Worm (Caenorhabditis elegans) whole organism, young adult: ENCODE measurements around the gene D2096.6.
"Not testable (repeated sequence)": the region's sequence is repeated elsewhere in the genome, so short reads cannot be mapped to it uniquely, and the experiment has no call there.

Source experiments
- F52B5.7 ChIP-seq: sonication (generic microtip); optimal IDR thresholded peaks from 2 replicates; lab custom pipeline; 2016; ENCODE audit warnings: mild to moderate bottlenecking, missing genetic modification characterization, missing compliant biosample characterization
- K11D2.4 ChIP-seq: fragments of 200-800 bp; sonication (Bioruptor generic); IDR thresholded peaks from 2 replicates; pipeline ENCODE4 v1.3.6; 2022; ENCODE audit warnings: missing genetic modification reagents, missing genetic modification characterization, missing compliant biosample characterization
- Y67H2A.10 ChIP-seq: fragments of 200-800 bp; sonication (Bioruptor generic); conservative IDR thresholded peaks from 2 replicates; pipeline ENCODE4 v1.3.6; 2022; ENCODE audit warnings: missing genetic modification reagents, missing genetic modification characterization, missing compliant biosample characterization
- attf-3 ChIP-seq: fragments of 200-800 bp; sonication (Bioruptor generic); conservative IDR thresholded peaks from 2 replicates; pipeline ENCODE4 v1.3.6; 2022; ENCODE audit warnings: missing genetic modification reagents, missing genetic modification characterization, missing compliant biosample characterization
- hlh-26 ChIP-seq: fragments of 200-800 bp; sonication (Bioruptor generic); conservative IDR thresholded peaks from 2 replicates; pipeline ENCODE4 v1.3.6; 2022; ENCODE audit warnings: missing genetic modification reagents, missing genetic modification characterization, missing compliant biosample characterization
- hrde-1 ChIP-seq: sonication (generic microtip); optimal IDR thresholded peaks from 2 replicates; lab custom pipeline; 2016; ENCODE audit warnings: missing genetic modification characterization, mild to moderate bottlenecking, missing compliant biosample characterization, moderate library complexity, missing genotype, missing genetic modification reagents, borderline replicate concordance
- nhr-80 ChIP-seq: sonication (generic microtip); optimal IDR thresholded peaks from 2 replicates; lab custom pipeline; 2016; ENCODE audit warnings: missing genetic modification characterization, missing compliant biosample characterization
- repo-1 ChIP-seq: sonication (generic microtip); optimal IDR thresholded peaks from 2 replicates; lab custom pipeline; 2017; ENCODE audit warnings: mild to moderate bottlenecking, missing genetic modification characterization, missing compliant biosample characterization
- snpc-4 ChIP-seq, 5 experiments: fragments of 150-350 bp in 1 of 5; sonication (generic microtip) in 4 of 5; optimal IDR thresholded peaks; 2 replicates each; lab custom pipeline; 2014 to 2018; ENCODE audit warnings: missing genetic modification characterization in 5 of 5, missing biosample characterization in 3 of 5, antibody characterized with exemption in 2 of 5, mild to moderate bottlenecking in 2 of 5, missing compliant biosample characterization in 2 of 5, missing genotype in 2 of 5, moderate library complexity in 2 of 5, missing genetic modification reagents in 1 of 5

DNA sequence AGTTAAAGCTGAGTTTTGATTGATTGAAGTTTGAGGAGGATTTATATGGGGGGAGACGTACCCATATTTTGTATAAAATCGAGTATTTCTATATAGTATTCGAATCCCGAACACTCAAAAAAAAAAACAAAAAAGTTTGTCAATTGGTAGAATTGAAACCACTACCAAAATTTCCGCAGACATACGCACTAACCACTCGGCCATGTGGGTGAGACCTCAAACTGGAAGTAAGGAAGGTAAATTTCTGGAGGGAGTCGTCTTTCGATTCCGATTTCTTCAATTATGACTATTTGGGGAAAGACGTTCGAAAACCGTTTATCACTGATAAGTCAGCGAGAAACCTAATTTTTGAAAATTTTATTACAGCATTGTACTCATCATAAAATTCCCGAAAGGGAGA lies 43.5 kb upstream of the D2096.6 start:
- not testable (repeated sequence) for TF ChIP-seq snpc-4 (GFP tag; optimal IDR thresholded peaks at IDR 0.05; lab: Kevin White, UChicago); snpc-4 (tag; optimal IDR thresholded peaks at IDR 0.05; lab: Kevin White, UChicago); hrde-1 (tag; lab: Kevin White, UChicago); nhr-80; attf-3 (GFP tag; lab: Robert Waterston, UW); Y67H2A.10 (GFP tag; lab: Robert Waterston, UW); repo-1; hlh-26 (GFP tag; lab: Robert Waterston, UW); K11D2.4 (GFP tag; lab: Robert Waterston, UW); F52B5.7
